Fruit fly (Drosophila melanogaster) Kc167 (cell line): ENCODE results near the gene CG3032.

Source experiments
- h ChIP-seq: fragments of >200 bp; optimal IDR thresholded peaks from 3 replicates; lab custom pipeline; 2018; ENCODE audit warnings: missing external identifiers
- psq ChIP-seq: fragments of >200 bp; optimal IDR thresholded peaks from 2 replicates; lab custom pipeline; 2017; ENCODE audit warnings: missing external identifiers

DNA sequence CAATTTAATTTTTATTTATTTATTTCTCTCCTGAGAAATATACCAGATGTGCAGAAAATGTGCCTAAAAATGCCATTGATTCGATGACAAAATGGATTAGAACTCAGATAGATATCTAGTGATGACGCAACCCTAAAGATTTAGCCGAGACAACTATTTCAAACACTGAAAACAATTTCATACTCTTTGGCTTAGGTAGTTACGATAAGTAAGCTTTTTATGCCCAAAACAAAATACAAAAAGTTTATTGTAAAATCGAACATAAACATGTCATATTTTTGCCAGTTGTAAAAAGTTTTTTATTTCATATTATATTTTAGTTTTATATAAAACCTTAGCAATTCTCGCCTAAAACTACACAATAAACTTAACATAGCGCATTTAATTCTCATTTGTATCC lies 40.3 kb downstream of the CG3032 start, which contains the start of gene CG3040:
- TF ChIP-seq psq (lab: Kevin White, UChicago), result no peak
- no peak for TF ChIP-seq h (lab: Kevin White, UChicago)
